Fruit fly (Drosophila melanogaster) whole organism, embryonic: ENCODE results near the gene CG10064.

Experiments used
- ATbp ChIP-seq: fragments of 200-800 bp; sonication (Bioruptor generic); optimal IDR thresholded peaks from 2 replicates; lab custom pipeline; 2017; ENCODE audit warnings: missing biosample characterization, mild to moderate bottlenecking, missing genetic modification characterization, missing genetic modification reagents
- CG10565 ChIP-seq: fragments of 200-800 bp; sonication (Bioruptor generic); optimal IDR thresholded peaks from 3 replicates; lab custom pipeline; 2016; ENCODE audit warnings: missing biosample characterization, mild to moderate bottlenecking, missing genetic modification characterization
- CG10654 ChIP-seq: fragments of 200-800 bp; sonication (Bioruptor generic); optimal IDR thresholded peaks from 2 replicates; lab custom pipeline; 2016; ENCODE audit warnings: missing biosample characterization, missing genetic modification characterization
- CG10979 ChIP-seq: fragments of 200-800 bp; sonication (Bioruptor generic); optimal IDR thresholded peaks from 2 replicates; lab custom pipeline; 2018; ENCODE audit warnings: missing biosample characterization, mild to moderate bottlenecking, missing genetic modification characterization, moderate library complexity
- CG11723 ChIP-seq: fragments of 200-800 bp; sonication (Bioruptor generic); optimal IDR thresholded peaks from 2 replicates; lab custom pipeline; 2017; ENCODE audit warnings: missing biosample characterization, mild to moderate bottlenecking, missing genetic modification characterization
- CG12071 ChIP-seq: fragments of 200-800 bp; sonication (Bioruptor generic); optimal IDR thresholded peaks from 3 replicates; lab custom pipeline; 2018; ENCODE audit warnings: missing biosample characterization, mild to moderate bottlenecking, missing genetic modification characterization
- CG13424 ChIP-seq: fragments of 200-800 bp; sonication (Bioruptor generic); optimal IDR thresholded peaks from 2 replicates; lab custom pipeline; 2019; ENCODE audit warnings: missing biosample characterization, mild to moderate bottlenecking, missing genetic modification characterization, moderate library complexity
- CG13624 ChIP-seq: fragments of 200-800 bp; sonication (Bioruptor generic); optimal IDR thresholded peaks from 2 replicates; lab custom pipeline; 2016; ENCODE audit warnings: missing biosample characterization, missing genetic modification characterization
- CG13894 ChIP-seq: fragments of 200-800 bp; sonication (Bioruptor generic); optimal IDR thresholded peaks from 3 replicates; lab custom pipeline; 2018; ENCODE audit warnings: missing biosample characterization, mild to moderate bottlenecking, missing genetic modification characterization, moderate library complexity
- CG17802 ChIP-seq: fragments of 200-800 bp; sonication (Bioruptor generic); optimal IDR thresholded peaks from 2 replicates; lab custom pipeline; 2018; ENCODE audit warnings: missing biosample characterization, mild to moderate bottlenecking, missing genetic modification characterization, moderate library complexity
- CG17912 ChIP-seq: fragments of 200-800 bp; sonication (Bioruptor generic); optimal IDR thresholded peaks from 2 replicates; lab custom pipeline; 2018; ENCODE audit warnings: missing biosample characterization, mild to moderate bottlenecking, missing genetic modification characterization
- CG18262 ChIP-seq: fragments of 200-800 bp; optimal IDR thresholded peaks from 3 replicates; lab custom pipeline; 2019; ENCODE audit warnings: missing biosample characterization, mild to moderate bottlenecking, missing genetic modification characterization, moderate library complexity
- CG30403 ChIP-seq: fragments of 200-800 bp; sonication (Bioruptor generic); optimal IDR thresholded peaks from 3 replicates; lab custom pipeline; 2016; ENCODE audit warnings: missing biosample characterization, missing genetic modification characterization
- CG31365 ChIP-seq: fragments of 200-800 bp; sonication (Bioruptor generic); optimal IDR thresholded peaks from 2 replicates; lab custom pipeline; 2018; ENCODE audit warnings: missing biosample characterization, mild to moderate bottlenecking, missing genetic modification characterization
- CG31388 ChIP-seq: fragments of 200-800 bp; sonication (Bioruptor generic); optimal IDR thresholded peaks from 2 replicates; lab custom pipeline; 2016; ENCODE audit warnings: missing biosample characterization, missing genetic modification characterization
- CG31441 ChIP-seq: fragments of 200-800 bp; sonication (Bioruptor generic); IDR thresholded peaks from 2 replicates; pipeline ENCODE4 v1.3.6; 2022; ENCODE audit warnings: missing biosample characterization, missing genetic modification characterization
- CG3281 ChIP-seq: fragments of 200-800 bp; sonication (Bioruptor generic); optimal IDR thresholded peaks from 3 replicates; lab custom pipeline; 2017; ENCODE audit warnings: missing biosample characterization, mild to moderate bottlenecking, missing genetic modification characterization
- CG33557 ChIP-seq: fragments of 200-800 bp; sonication (Bioruptor generic); optimal IDR thresholded peaks from 2 replicates; lab custom pipeline; 2019; ENCODE audit warnings: missing biosample characterization, mild to moderate bottlenecking, missing genetic modification characterization, moderate library complexity
- CG5180 ChIP-seq: fragments of 200-800 bp; sonication (Bioruptor generic); optimal IDR thresholded peaks from 3 replicates; lab custom pipeline; 2017; ENCODE audit warnings: missing biosample characterization, missing genetic modification characterization, mild to moderate bottlenecking, moderate library complexity, missing genetic modification reagents
- CG7786 ChIP-seq: fragments of 200-800 bp; sonication (Bioruptor generic); optimal IDR thresholded peaks from 2 replicates; lab custom pipeline; 2016; ENCODE audit warnings: missing biosample characterization, missing genetic modification characterization
- CG7987 ChIP-seq: fragments of 200-800 bp; sonication (Bioruptor generic); optimal IDR thresholded peaks from 2 replicates; lab custom pipeline; 2018; ENCODE audit warnings: missing biosample characterization, mild to moderate bottlenecking, missing genetic modification characterization, moderate library complexity
- CG8765 ChIP-seq: fragments of 200-800 bp; sonication (Bioruptor generic); IDR thresholded peaks from 2 replicates; pipeline ENCODE4 v1.3.6; 2022; ENCODE audit warnings: missing biosample characterization, missing genetic modification characterization
- Camta ChIP-seq: fragments of 200-800 bp; sonication (Bioruptor generic); optimal IDR thresholded peaks from 2 replicates; lab custom pipeline; 2016; ENCODE audit warnings: missing biosample characterization, missing genetic modification characterization
- Chrac-16 ChIP-seq: fragments of 200-800 bp; sonication (Bioruptor generic); optimal IDR thresholded peaks from 3 replicates; lab custom pipeline; 2016; ENCODE audit warnings: missing biosample characterization, missing genetic modification characterization
- CkIIα-i1 ChIP-seq: fragments of 200-800 bp; sonication (Bioruptor generic); IDR thresholded peaks from 2 replicates; pipeline ENCODE4 v1.3.6; 2022; ENCODE audit warnings: missing biosample characterization, missing genetic modification characterization
- D19B ChIP-seq: fragments of 200-800 bp; sonication (Bioruptor generic); optimal IDR thresholded peaks from 2 replicates; lab custom pipeline; 2017; ENCODE audit warnings: missing biosample characterization, mild to moderate bottlenecking, missing genetic modification characterization
- Dll ChIP-seq: fragments of 200-800 bp; sonication (Bioruptor generic); IDR thresholded peaks from 4 replicates; pipeline ENCODE4 v1.3.6; 2022; ENCODE audit warnings: missing biosample characterization, missing genetic modification characterization; ENCODE audit not compliant: partially characterized antibody
- HLH4C ChIP-seq: fragments of 200-800 bp; sonication (Bioruptor generic); IDR thresholded peaks from 3 replicates; pipeline ENCODE4 v1.3.6; 2022; ENCODE audit warnings: missing biosample characterization, missing genetic modification characterization; ENCODE audit not compliant: partially characterized antibody
- Hmr ChIP-seq: fragments of 200-800 bp; sonication (Bioruptor generic); optimal IDR thresholded peaks from 3 replicates; lab custom pipeline; 2017; ENCODE audit warnings: mild to moderate bottlenecking, missing biosample characterization, missing genetic modification reagents, missing genetic modification characterization
- MESR4 ChIP-seq: fragments of 200-800 bp; sonication (Bioruptor generic); optimal IDR thresholded peaks from 2 replicates; lab custom pipeline; 2018; ENCODE audit warnings: missing biosample characterization, mild to moderate bottlenecking, missing genetic modification characterization, moderate library complexity
- Oli ChIP-seq: fragments of 200-800 bp; sonication (Bioruptor generic); optimal IDR thresholded peaks from 2 replicates; lab custom pipeline; 2018; ENCODE audit warnings: missing biosample characterization, mild to moderate bottlenecking, missing genetic modification characterization, moderate library complexity
- Scr ChIP-seq: fragments of 200-800 bp; sonication (Bioruptor generic); IDR thresholded peaks from 2 replicates; pipeline ENCODE4 v1.3.6; 2022; ENCODE audit warnings: missing biosample characterization, missing genetic modification characterization; ENCODE audit not compliant: partially characterized antibody
- Side ChIP-seq: fragments of 200-800 bp; sonication (Bioruptor generic); optimal IDR thresholded peaks from 2 replicates; lab custom pipeline; 2016; ENCODE audit warnings: missing biosample characterization, missing genetic modification characterization
- Stat92E ChIP-seq, 3 experiments: fragments of >200 bp in 2 of 3; fragments of 200-800 bp in 1 of 3; sonication (Bioruptor generic) in 1 of 3; optimal IDR thresholded peaks; 2 replicates each; lab custom pipeline; 2017 to 2019; ENCODE audit warnings: missing biosample characterization in 3 of 3, missing genetic modification characterization in 3 of 3, mild to moderate bottlenecking in 1 of 3, moderate library complexity in 1 of 3
- ab ChIP-seq: fragments of 200-800 bp; sonication (Bioruptor generic); optimal IDR thresholded peaks from 2 replicates; lab custom pipeline; 2016; ENCODE audit warnings: missing biosample characterization, missing genetic modification characterization
- ac ChIP-seq: fragments of 200-800 bp; sonication (Bioruptor generic); optimal IDR thresholded peaks from 3 replicates; lab custom pipeline; 2017; ENCODE audit warnings: missing biosample characterization, mild to moderate bottlenecking, missing genetic modification characterization
- da ChIP-seq: fragments of 200-800 bp; sonication (Bioruptor generic); optimal IDR thresholded peaks from 2 replicates; lab custom pipeline; 2016; ENCODE audit warnings: missing biosample characterization, missing genetic modification characterization
- dimm ChIP-seq: fragments of 200-800 bp; sonication (Bioruptor generic); IDR thresholded peaks from 2 replicates; pipeline ENCODE4 v1.3.6; 2022; ENCODE audit warnings: missing biosample characterization, missing genetic modification characterization
- esg ChIP-seq: fragments of 200-800 bp; sonication (Bioruptor generic); conservative IDR thresholded peaks from 2 replicates; pipeline ENCODE4 v1.3.6; 2022; ENCODE audit warnings: missing biosample characterization, missing genetic modification characterization
- fd102C ChIP-seq: fragments of 200-800 bp; sonication (Bioruptor generic); optimal IDR thresholded peaks from 2 replicates; lab custom pipeline; 2018; ENCODE audit warnings: missing biosample characterization, mild to moderate bottlenecking, missing genetic modification characterization, moderate library complexity
- fd96Cb ChIP-seq: fragments of 200-800 bp; sonication (Bioruptor generic); optimal IDR thresholded peaks from 2 replicates; lab custom pipeline; 2018; ENCODE audit warnings: missing biosample characterization, mild to moderate bottlenecking, missing genetic modification characterization, moderate library complexity
- ftz-f1 ChIP-seq: fragments of 200-800 bp; sonication (Bioruptor generic); optimal IDR thresholded peaks from 2 replicates; lab custom pipeline; 2016; ENCODE audit warnings: missing biosample characterization, missing genetic modification characterization
- grn ChIP-seq: fragments of 200-800 bp; sonication (Bioruptor generic); optimal IDR thresholded peaks from 3 replicates; lab custom pipeline; 2017; ENCODE audit warnings: missing biosample characterization, missing genetic modification characterization
- jigr1 ChIP-seq: fragments of 200-800 bp; sonication (Bioruptor generic); IDR thresholded peaks from 3 replicates; pipeline ENCODE4 v1.3.6; 2022; ENCODE audit warnings: missing biosample characterization, missing genetic modification characterization
- pfk ChIP-seq: fragments of 200-800 bp; sonication (Bioruptor generic); optimal IDR thresholded peaks from 2 replicates; lab custom pipeline; 2018; ENCODE audit warnings: missing biosample characterization, mild to moderate bottlenecking, missing genetic modification characterization, moderate library complexity
- slp2 ChIP-seq: fragments of 200-800 bp; sonication (Bioruptor generic); optimal IDR thresholded peaks from 2 replicates; lab custom pipeline; 2016; ENCODE audit warnings: missing biosample characterization, missing genetic modification characterization
- sqz ChIP-seq: fragments of 200-800 bp; sonication (Bioruptor generic); optimal IDR thresholded peaks from 3 replicates; lab custom pipeline; 2018; ENCODE audit warnings: missing biosample characterization, mild to moderate bottlenecking, missing genetic modification characterization
- stc ChIP-seq: fragments of 200-800 bp; sonication (Bioruptor generic); IDR thresholded peaks from 2 replicates; pipeline ENCODE4 v1.3.6; 2022; ENCODE audit warnings: missing biosample characterization, missing genetic modification characterization
- tx ChIP-seq: fragments of 200-800 bp; sonication (Bioruptor generic); optimal IDR thresholded peaks from 2 replicates; lab custom pipeline; 2016; ENCODE audit warnings: missing biosample characterization, missing genetic modification characterization
- zen ChIP-seq: fragments of 200-800 bp; sonication (Bioruptor generic); optimal IDR thresholded peaks from 3 replicates; lab custom pipeline; 2018; ENCODE audit warnings: missing biosample characterization, mild to moderate bottlenecking, missing genetic modification characterization, moderate library complexity

CG10064 gene

dm6 chr3L:7008351-7008750 lies 40.7 kb upstream of the CG10064 start (continued):
- TF ChIP-seq slp2 (GFP tag; lab: Kevin White, UChicago) (peak; percentile 32), CG33557 (GFP tag; lab: Kevin White, UChicago) (peak; percentile 51), CG7786 (GFP tag; lab: Kevin White, UChicago) (peak; percentile 20), sqz (GFP tag; lab: Kevin White, UChicago) (peak; percentile 83), tx (GFP tag; lab: Kevin White, UChicago) (peak; percentile 28), zen (tag; lab: Kevin White, UChicago) (no peak), CG8765 (GFP tag; lab: Robert Waterston, UW) (no peak), D19B (GFP tag; lab: Kevin White, UChicago) (peak; percentile 27), Side (peak; percentile 51), CG13894 (tag; lab: Kevin White, UChicago) (peak; percentile 28), CG31388 (GFP tag; lab: Kevin White, UChicago) (no peak), pfk (GFP tag; lab: Kevin White, UChicago) (no peak), Hmr (GFP tag; lab: Kevin White, UChicago) (peak; percentile 66), CG18262 (tag; lab: Kevin White, UChicago) (peak; percentile 88), CkIIα-i1 (GFP tag; lab: Robert Waterston, UW) (no peak), ATbp (GFP tag; lab: Kevin White, UChicago) (peak; percentile 65), ac (GFP tag; lab: Kevin White, UChicago) (no peak), Stat92E (GFP tag; optimal IDR thresholded peaks at IDR 0.05; lab: Kevin White, UChicago) (peak in 1 of 3 experiments; percentile 28), CG31441 (GFP tag; lab: Robert Waterston, UW) (peak; percentile 94), CG12071 (GFP tag; lab: Kevin White, UChicago) (peak; percentile 19), CG13624 (GFP tag; lab: Kevin White, UChicago) (peak; percentile 30), Scr (GFP tag; lab: Robert Waterston, UW) (no peak), CG10979 (tag; lab: Kevin White, UChicago) (peak; percentile 93), ftz-f1 (GFP tag; lab: Kevin White, UChicago) (no peak), MESR4 (GFP tag; lab: Kevin White, UChicago) (no peak), fd102C (GFP tag; lab: Kevin White, UChicago) (no peak), dimm (peak; percentile 5; the same call in 1 of the 2 replicates), CG10565 (GFP tag; lab: Kevin White, UChicago) (peak; percentile 8), stc (GFP tag; lab: Robert Waterston, UW) (peak; percentile 76), Dll (GFP tag; lab: Robert Waterston, UW) (no peak), fd96Cb (tag; lab: Kevin White, UChicago) (peak; percentile 92), Oli (tag; lab: Kevin White, UChicago) (peak; percentile 93), CG10654 (GFP tag; lab: Kevin White, UChicago) (peak; percentile 73), CG5180 (peak; percentile 83), CG7987 (no peak), grn (no peak), CG31365 (tag; lab: Kevin White, UChicago) (no peak), CG3281 (GFP tag; lab: Kevin White, UChicago) (peak; percentile 83), Camta (GFP tag; lab: Kevin White, UChicago) (peak; percentile 81), jigr1 (GFP tag; lab: Robert Waterston, UW) (peak; percentile 58; the same call in 1 of the 3 replicates), HLH4C (no peak), CG17912 (GFP tag; lab: Kevin White, UChicago) (no peak), esg (GFP tag; lab: Robert Waterston, UW) (peak; percentile 73), CG17802 (tag; lab: Kevin White, UChicago) (peak; percentile 32), Chrac-16 (GFP tag; lab: Kevin White, UChicago) (peak; percentile 54), CG13424 (tag; lab: Kevin White, UChicago) (peak; percentile 95), ab (GFP tag; lab: Kevin White, UChicago) (no peak), CG30403 (GFP tag; lab: Kevin White, UChicago) (peak; percentile 84), da (GFP tag; lab: Kevin White, UChicago) (no peak), CG11723 (GFP tag; lab: Kevin White, UChicago) (peak; percentile 66)
